Worm (Caenorhabditis elegans): ENCODE data around the gene ucr-2.1.

The ucr-2.1 gene

DNA sequence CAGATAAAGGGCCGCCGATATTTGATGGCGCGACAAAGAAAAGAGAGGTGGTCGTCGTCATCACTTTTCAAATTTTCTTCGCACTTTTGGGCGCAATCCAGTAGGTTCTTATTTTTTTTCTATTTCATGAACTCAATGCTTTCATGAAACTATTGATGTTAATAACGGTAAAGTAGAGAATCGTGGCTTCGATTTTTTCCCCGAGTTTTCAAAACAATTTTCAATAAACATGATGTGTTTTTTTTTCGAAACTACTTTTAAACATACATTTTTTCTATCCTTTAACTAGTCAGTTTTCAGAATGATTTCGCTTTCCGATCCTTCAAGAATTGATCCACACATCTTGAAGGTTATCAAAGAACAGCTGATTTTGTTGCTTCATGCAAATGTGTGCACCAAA is 32.3 kb upstream of the ucr-2.1 start, which contains the start of gene C49F5.5:
Gene C49F5.5, plus strand, starts transcription at position 301 of the 400 bp plus-strand sequence.
- TF ChIP-seq pha-4 (tag; optimal IDR thresholded peaks at IDR 0.05) (no peak), elt-3 (tag; optimal IDR thresholded peaks at IDR 0.05) (no peak), hmg-11 (tag; optimal IDR thresholded peaks at IDR 0.05) (no peak), pqm-1 (tag; optimal IDR thresholded peaks at IDR 0.05) (no peak), lsy-12 (tag; optimal IDR thresholded peaks at IDR 0.05) (no peak), ceh-82 (tag; optimal IDR thresholded peaks at IDR 0.05) (no peak), fkh-10 (GFP tag; optimal IDR thresholded peaks at IDR 0.05) (no peak), mdl-1 (tag; optimal IDR thresholded peaks at IDR 0.05) (no peak), ceh-28 (tag; optimal IDR thresholded peaks at IDR 0.05) (no peak), fos-1 (tag; optimal IDR thresholded peaks at IDR 0.05) (no peak), egl-5 (tag; optimal IDR thresholded peaks at IDR 0.05) (no peak), ceh-9 (tag; optimal IDR thresholded peaks at IDR 0.05) (no peak), nhr-237 (tag; optimal IDR thresholded peaks at IDR 0.05) (no peak)

DNA sequence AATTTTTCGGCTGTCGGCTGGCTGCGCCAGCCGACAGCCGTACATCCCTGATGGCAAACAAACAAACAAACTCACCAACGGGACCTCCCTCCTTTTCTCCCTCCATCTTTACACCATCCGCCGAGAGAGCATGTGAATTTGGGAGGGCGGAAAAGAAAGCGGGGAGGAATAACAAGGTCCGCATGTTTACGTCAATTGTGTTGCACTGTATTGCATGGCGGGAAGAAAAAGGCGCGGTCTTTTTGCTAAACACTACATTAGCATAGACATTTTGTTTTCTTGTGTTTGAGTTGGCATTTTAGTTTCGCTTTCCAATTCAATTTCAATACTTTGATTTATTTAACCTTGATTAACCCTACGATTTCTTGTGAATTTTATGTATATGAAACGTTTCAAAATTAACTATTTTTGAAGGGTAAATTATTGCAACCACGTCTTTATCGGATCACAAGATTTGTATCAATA is 30.3 kb upstream of the ucr-2.1 start, which contains the start of gene C49F5.6:
Gene C49F5.6, plus strand, starts transcription at position 415 of the 465 bp plus-strand sequence.
- TF ChIP-seq snpc-4 (tag; optimal IDR thresholded peaks at IDR 0.05), result no peak
- TF ChIP-seq elt-2 (tag; optimal IDR thresholded peaks at IDR 0.05), result no peak
- TF ChIP-seq pqm-1 (tag; optimal IDR thresholded peaks at IDR 0.05), result no peak
- no peak for TF ChIP-seq tbx-2 (tag; optimal IDR thresholded peaks at IDR 0.05)
- no peak for TF ChIP-seq nfya-1 (tag; optimal IDR thresholded peaks at IDR 0.05; ENCODE audit: insufficient read depth)
- TF ChIP-seq lsy-12 (tag; optimal IDR thresholded peaks at IDR 0.05), result no peak
- no peak for TF ChIP-seq ceh-82 (tag; optimal IDR thresholded peaks at IDR 0.05)
- TF ChIP-seq fos-1 (tag; optimal IDR thresholded peaks at IDR 0.05), result no peak

DNA sequence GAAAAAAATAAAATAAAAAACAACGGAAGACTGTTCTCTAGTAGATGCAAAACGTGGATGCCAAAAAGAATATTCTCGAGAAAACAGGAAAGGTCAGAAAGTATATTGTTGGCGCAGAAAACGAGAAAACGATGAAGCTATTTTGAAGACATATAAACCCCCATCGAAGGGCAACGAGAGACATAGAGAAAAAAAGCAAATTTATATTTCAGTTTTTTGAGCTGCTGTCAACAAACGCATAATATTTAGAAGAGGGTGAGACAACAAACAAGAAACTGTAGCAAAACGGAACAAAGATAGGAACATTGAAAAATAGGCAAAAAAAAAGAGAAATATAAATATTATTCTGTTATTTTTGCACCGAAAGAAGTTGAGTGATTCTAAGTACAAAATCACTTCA is 26.0 kb upstream of the ucr-2.1 start:
- TF ChIP-seq lin-15B (tag; optimal IDR thresholded peaks at IDR 0.05) (no peak), eor-1 (tag; optimal IDR thresholded peaks at IDR 0.05) (no peak), aly-2 (tag; optimal IDR thresholded peaks at IDR 0.05) (no peak), ceh-9 (tag; optimal IDR thresholded peaks at IDR 0.05) (no peak), ceh-28 (tag; optimal IDR thresholded peaks at IDR 0.05) (no peak), nhr-12 (tag; optimal IDR thresholded peaks at IDR 0.05) (no peak), fkh-2 (tag; optimal IDR thresholded peaks at IDR 0.05) (no peak), skn-1 (tag; optimal IDR thresholded peaks at IDR 0.05) (no peak), egl-5 (tag; optimal IDR thresholded peaks at IDR 0.05) (no peak), elt-2 (tag; optimal IDR thresholded peaks at IDR 0.05) (no peak), R02D3.7 (tag; optimal IDR thresholded peaks at IDR 0.05) (no peak), ztf-4 (tag; optimal IDR thresholded peaks at IDR 0.05) (no peak), mdl-1 (tag; optimal IDR thresholded peaks at IDR 0.05) (no peak), nhr-11 (tag; optimal IDR thresholded peaks at IDR 0.05) (no peak), nhr-237 (tag; optimal IDR thresholded peaks at IDR 0.05) (no peak), pha-4 (tag; optimal IDR thresholded peaks at IDR 0.05) (no peak)

DNA sequence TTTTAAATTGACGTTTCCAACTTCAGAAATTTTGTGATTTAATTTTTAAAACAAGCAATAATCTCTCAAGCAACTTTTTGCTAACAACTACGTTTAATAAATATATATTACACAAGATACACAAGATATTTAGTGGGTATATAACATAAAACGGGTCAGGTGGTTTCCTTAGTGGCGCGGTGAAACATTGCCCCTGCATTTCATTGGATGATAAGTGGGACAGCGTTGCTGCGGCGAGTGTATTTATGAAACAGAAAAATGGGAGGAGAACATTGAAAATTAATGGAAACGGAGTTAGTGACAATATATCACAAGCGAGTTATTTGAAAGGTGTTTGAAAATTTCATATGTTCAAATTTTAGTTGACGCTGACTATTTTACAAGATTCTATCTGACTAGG is 25.5 kb upstream of the ucr-2.1 start:
- TF ChIP-seq pha-4 (tag; optimal IDR thresholded peaks at IDR 0.05) (no peak), ztf-4 (tag; optimal IDR thresholded peaks at IDR 0.05) (no peak), tbx-2 (tag; optimal IDR thresholded peaks at IDR 0.05) (no peak), jun-1 (tag; optimal IDR thresholded peaks at IDR 0.05) (no peak), fos-1 (tag; optimal IDR thresholded peaks at IDR 0.05) (no peak), nfya-1 (tag; optimal IDR thresholded peaks at IDR 0.05; ENCODE audit: insufficient read depth) (peak; percentile 47), aly-2 (tag; optimal IDR thresholded peaks at IDR 0.05) (no peak), ceh-82 (tag; optimal IDR thresholded peaks at IDR 0.05) (no peak), zag-1 (tag; optimal IDR thresholded peaks at IDR 0.05) (no peak)

DNA sequence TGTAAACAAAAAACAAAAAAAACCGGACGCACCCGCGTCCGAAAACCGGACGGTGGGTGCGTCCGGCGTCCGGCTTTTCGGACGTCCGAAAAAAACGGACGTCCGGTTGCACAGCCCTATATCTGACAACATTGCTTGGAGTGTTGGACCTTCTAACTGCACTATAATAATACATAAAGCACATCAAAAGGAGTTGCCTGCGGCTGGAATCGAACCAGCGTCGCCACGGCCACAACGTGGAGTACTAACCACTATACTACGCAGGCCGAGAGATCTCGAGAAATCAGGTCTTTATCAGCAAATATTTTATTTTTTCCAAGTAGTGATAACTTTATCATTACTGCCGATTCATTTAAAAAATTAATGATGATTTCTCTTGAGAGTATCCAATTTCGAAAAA is 24.9 kb upstream of the ucr-2.1 start:
- TF ChIP-seq hmg-11 (tag; optimal IDR thresholded peaks at IDR 0.05) (no peak), elt-2 (tag; optimal IDR thresholded peaks at IDR 0.05) (peak; percentile 12)

DNA sequence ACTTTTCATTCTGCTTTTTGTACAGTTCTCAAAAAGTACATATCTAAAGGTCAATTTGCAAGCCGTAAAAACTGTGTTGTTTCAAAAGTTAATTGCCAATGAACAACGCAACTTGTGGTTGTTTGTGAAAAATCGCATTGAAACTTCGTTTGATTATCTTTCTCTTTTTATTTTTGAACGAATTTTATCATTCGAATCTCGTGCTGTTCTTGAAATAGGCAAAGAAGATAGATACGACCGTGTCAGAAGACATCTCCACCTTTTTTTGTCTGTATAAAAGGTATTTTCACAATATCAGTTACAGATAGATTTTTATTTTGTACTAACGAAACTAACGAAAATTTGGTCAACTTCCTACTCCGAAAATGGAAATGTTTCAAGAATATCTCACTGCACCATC is 23.7 kb upstream of the ucr-2.1 start, which contains the start of gene C49F5.7:
Gene C49F5.7, plus strand, starts transcription at position 301 of the 400 bp plus-strand sequence.
- TF ChIP-seq nhr-67 (tag; optimal IDR thresholded peaks at IDR 0.05) (no peak), aly-2 (tag; optimal IDR thresholded peaks at IDR 0.05) (no peak), elt-1 (tag; optimal IDR thresholded peaks at IDR 0.05) (no peak), nhr-25 (tag; optimal IDR thresholded peaks at IDR 0.05) (no peak), nhr-77 (tag; optimal IDR thresholded peaks at IDR 0.05) (no peak), nfya-1 (tag; optimal IDR thresholded peaks at IDR 0.05; ENCODE audit: insufficient read depth) (no peak), fos-1 (tag; optimal IDR thresholded peaks at IDR 0.05) (no peak), ceh-9 (tag; optimal IDR thresholded peaks at IDR 0.05) (no peak), mdl-1 (tag; optimal IDR thresholded peaks at IDR 0.05) (no peak), pqm-1 (tag; optimal IDR thresholded peaks at IDR 0.05) (no peak), sea-2 (GFP tag; optimal IDR thresholded peaks at IDR 0.05) (no peak), ztf-4 (tag; optimal IDR thresholded peaks at IDR 0.05) (no peak), ceh-16 (tag; optimal IDR thresholded peaks at IDR 0.05) (no peak), egl-27 (tag; optimal IDR thresholded peaks at IDR 0.05) (no peak), zag-1 (tag; optimal IDR thresholded peaks at IDR 0.05) (no peak), elt-3 (tag; optimal IDR thresholded peaks at IDR 0.05) (no peak), ama-1 (optimal IDR thresholded peaks at IDR 0.05) (no peak)
